Worm (Caenorhabditis elegans) whole organism, mixed stage, embryonic: ENCODE results near the gene rgs-7.

ENCODE experiments used
- bed-3 ChIP-seq: fragments of 200-800 bp; sonication (Bioruptor generic); optimal IDR thresholded peaks from 3 replicates; lab custom pipeline; 2018; ENCODE audit warnings: mild to moderate bottlenecking, missing genetic modification characterization, moderate library complexity, missing compliant biosample characterization
- lsy-2 ChIP-seq: fragments of 150-350 bp; optimal IDR thresholded peaks from 2 replicates; lab custom pipeline; 2014; ENCODE audit warnings: missing biosample characterization, missing genetic modification characterization
- sptf-1 ChIP-seq: sonication (generic microtip); optimal IDR thresholded peaks from 2 replicates; lab custom pipeline; 2017; ENCODE audit warnings: mild to moderate bottlenecking, missing genetic modification characterization, moderate library complexity, missing compliant biosample characterization
- unc-62 ChIP-seq: fragments of 150-350 bp; optimal IDR thresholded peaks from 2 replicates; lab custom pipeline; 2014; ENCODE audit warnings: missing biosample characterization, missing genetic modification reagents, missing genetic modification characterization
- ztf-11 ChIP-seq: fragments of 150-350 bp; optimal IDR thresholded peaks from 2 replicates; lab custom pipeline; 2014; ENCODE audit warnings: missing biosample characterization, missing genetic modification characterization

- no peak for TF ChIP-seq ztf-11 (tag; lab: Kevin White, UChicago)
- TF ChIP-seq unc-62 = no peak
- TF ChIP-seq sptf-1 (tag; lab: Kevin White, UChicago) = no peak
- TF ChIP-seq bed-3 (GFP tag; lab: Kevin White, UChicago) = no peak
- TF ChIP-seq lsy-2 (tag; lab: Kevin White, UChicago) = no peak
These were observed 59.2 kb downstream of the rgs-7 start, which contains the start of gene C18B2.3 for ce11 chrX:3601531-3601930.
